Fruit fly (Drosophila melanogaster) Kc167 (cell line): ENCODE data around the gene Kdsr.

Source experiments
- Sin3A ChIP-seq: fragments of >200 bp; optimal IDR thresholded peaks from 2 replicates; lab custom pipeline; 2018; ENCODE audit warnings: missing external identifiers
- h ChIP-seq: fragments of >200 bp; optimal IDR thresholded peaks from 3 replicates; lab custom pipeline; 2018; ENCODE audit warnings: missing external identifiers
- insv ChIP-seq: fragments of >200 bp; optimal IDR thresholded peaks from 3 replicates; lab custom pipeline; 2018; ENCODE audit warnings: missing external identifiers
- psq ChIP-seq: fragments of >200 bp; optimal IDR thresholded peaks from 2 replicates; lab custom pipeline; 2017; ENCODE audit warnings: missing external identifiers
- ttk ChIP-seq: sonication (Bioruptor generic); optimal IDR thresholded peaks from 2 replicates; lab custom pipeline; 2017; ENCODE audit warnings: missing external identifiers

dm6 chr3R:25283209-25283670 is 20.9 kb upstream of the Kdsr start, which contains the start of gene CG31300:
- no peak for TF ChIP-seq ttk
- TF ChIP-seq Sin3A (lab: Kevin White, UChicago), result no peak
- TF ChIP-seq psq (lab: Kevin White, UChicago), result no peak
- TF ChIP-seq h (lab: Kevin White, UChicago), result no peak
- TF ChIP-seq insv (lab: Kevin White, UChicago), result no peak
